Fruit fly (Drosophila melanogaster) whole organism, embryonic: ENCODE data around the gene Gorab.

Experiments used
- Atf3 ChIP-seq: fragments of 200-800 bp; sonication (Bioruptor generic); optimal IDR thresholded peaks from 3 replicates; lab custom pipeline; 2016; ENCODE audit warnings: missing biosample characterization, missing genetic modification characterization
- Bgb ChIP-seq: fragments of 200-800 bp; sonication (Bioruptor generic); IDR thresholded peaks from 2 replicates; pipeline ENCODE4 v1.3.6; 2022; ENCODE audit warnings: missing biosample characterization, missing genetic modification characterization; ENCODE audit not compliant: partially characterized antibody
- Blimp-1 ChIP-seq: fragments of 200-800 bp; sonication (Bioruptor generic); optimal IDR thresholded peaks from 3 replicates; lab custom pipeline; 2018; ENCODE audit warnings: missing biosample characterization, missing genetic modification characterization, mild to moderate bottlenecking, moderate library complexity, missing genetic modification reagents
- CG10147 ChIP-seq: fragments of 200-800 bp; sonication (Bioruptor generic); optimal IDR thresholded peaks from 2 replicates; lab custom pipeline; 2019; ENCODE audit warnings: missing biosample characterization, mild to moderate bottlenecking, missing genetic modification characterization, moderate library complexity
- CG10543 ChIP-seq: fragments of 200-800 bp; sonication (Bioruptor generic); optimal IDR thresholded peaks from 3 replicates; lab custom pipeline; 2017; ENCODE audit warnings: missing biosample characterization, mild to moderate bottlenecking, missing genetic modification characterization, moderate library complexity
- CG11093 ChIP-seq: fragments of 200-800 bp; sonication (Bioruptor generic); IDR thresholded peaks from 3 replicates; pipeline ENCODE4 v1.3.6; 2022; ENCODE audit warnings: missing biosample characterization, missing genetic modification characterization
- CG11504 ChIP-seq: fragments of 200-800 bp; sonication (Bioruptor generic); optimal IDR thresholded peaks from 3 replicates; lab custom pipeline; 2019; ENCODE audit warnings: missing biosample characterization, mild to moderate bottlenecking, missing genetic modification characterization, moderate library complexity
- CG11696 ChIP-seq: fragments of 200-800 bp; sonication (Bioruptor generic); IDR thresholded peaks from 2 replicates; pipeline ENCODE4 v1.3.6; 2022; ENCODE audit warnings: missing biosample characterization, missing genetic modification characterization
- CG12071 ChIP-seq: fragments of 200-800 bp; sonication (Bioruptor generic); optimal IDR thresholded peaks from 3 replicates; lab custom pipeline; 2018; ENCODE audit warnings: missing biosample characterization, mild to moderate bottlenecking, missing genetic modification characterization
- CG12299 ChIP-seq: fragments of 200-800 bp; sonication (Bioruptor generic); optimal IDR thresholded peaks from 2 replicates; lab custom pipeline; 2018; ENCODE audit warnings: missing biosample characterization, mild to moderate bottlenecking, missing genetic modification characterization
- CG12391 ChIP-seq: fragments of 200-800 bp; sonication (Bioruptor generic); optimal IDR thresholded peaks from 3 replicates; lab custom pipeline; 2018; ENCODE audit warnings: missing biosample characterization, mild to moderate bottlenecking, missing genetic modification characterization, moderate library complexity
- CG12769 ChIP-seq: fragments of 200-800 bp; sonication (Bioruptor generic); optimal IDR thresholded peaks from 2 replicates; lab custom pipeline; 2019; ENCODE audit warnings: missing biosample characterization, mild to moderate bottlenecking, missing genetic modification characterization, moderate library complexity
- CG13123 ChIP-seq: fragments of 200-800 bp; sonication (Bioruptor generic); optimal IDR thresholded peaks from 2 replicates; lab custom pipeline; 2016; ENCODE audit warnings: missing biosample characterization, missing genetic modification characterization
- CG15011 ChIP-seq: fragments of 200-800 bp; sonication (Bioruptor generic); optimal IDR thresholded peaks from 3 replicates; lab custom pipeline; 2018; ENCODE audit warnings: missing biosample characterization, mild to moderate bottlenecking, missing genetic modification characterization
- CG1647 ChIP-seq: fragments of 200-800 bp; sonication (Bioruptor generic); optimal IDR thresholded peaks from 3 replicates; lab custom pipeline; 2016; ENCODE audit warnings: missing biosample characterization, missing genetic modification characterization
- CG17568 ChIP-seq: fragments of 200-800 bp; sonication (Bioruptor generic); optimal IDR thresholded peaks from 2 replicates; lab custom pipeline; 2018; ENCODE audit warnings: missing biosample characterization, mild to moderate bottlenecking, missing genetic modification characterization, moderate library complexity
- CG1832 ChIP-seq: fragments of 200-800 bp; sonication (Bioruptor generic); optimal IDR thresholded peaks from 2 replicates; lab custom pipeline; 2017; ENCODE audit warnings: missing biosample characterization, mild to moderate bottlenecking, missing genetic modification characterization, inconsistent platforms
- CG30403 ChIP-seq: fragments of 200-800 bp; sonication (Bioruptor generic); optimal IDR thresholded peaks from 3 replicates; lab custom pipeline; 2016; ENCODE audit warnings: missing biosample characterization, missing genetic modification characterization
- CG33213 ChIP-seq: fragments of 200-800 bp; sonication (Bioruptor generic); optimal IDR thresholded peaks from 3 replicates; lab custom pipeline; 2016; ENCODE audit warnings: missing biosample characterization, missing genetic modification characterization
- CG4282 ChIP-seq: fragments of 200-800 bp; sonication (Bioruptor generic); optimal IDR thresholded peaks from 2 replicates; lab custom pipeline; 2016; ENCODE audit warnings: missing biosample characterization, missing genetic modification characterization
- CG4730 ChIP-seq: fragments of 200-800 bp; sonication (Bioruptor generic); IDR thresholded peaks from 2 replicates; pipeline ENCODE4 v1.3.6; 2022; ENCODE audit warnings: missing biosample characterization, missing genetic modification characterization
- CG6854 ChIP-seq: fragments of 200-800 bp; sonication (Bioruptor generic); optimal IDR thresholded peaks from 3 replicates; lab custom pipeline; 2017; ENCODE audit warnings: missing biosample characterization, mild to moderate bottlenecking, missing genetic modification characterization
- Camta ChIP-seq: fragments of 200-800 bp; sonication (Bioruptor generic); optimal IDR thresholded peaks from 2 replicates; lab custom pipeline; 2016; ENCODE audit warnings: missing biosample characterization, missing genetic modification characterization
- CoRest ChIP-seq: fragments of 200-800 bp; sonication (Bioruptor generic); optimal IDR thresholded peaks from 3 replicates; lab custom pipeline; 2018; ENCODE audit warnings: missing biosample characterization, mild to moderate bottlenecking, missing genetic modification characterization, moderate library complexity
- H2.0 ChIP-seq: fragments of 200-800 bp; sonication (Bioruptor generic); IDR thresholded peaks from 2 replicates; pipeline ENCODE4 v1.3.6; 2022; ENCODE audit warnings: missing biosample characterization, missing genetic modification characterization
- Hr51 ChIP-seq, 2 experiments: fragments of 200-800 bp; sonication (Bioruptor generic); optimal IDR thresholded peaks; 2 replicates in 1 of 2; 3 replicates in 1 of 2; lab custom pipeline; 2016 to 2018; ENCODE audit warnings: missing biosample characterization in 2 of 2, missing genetic modification characterization in 2 of 2, mild to moderate bottlenecking in 1 of 2, moderate library complexity in 1 of 2
- MTF-1 ChIP-seq: fragments of 200-800 bp; sonication (Bioruptor generic); optimal IDR thresholded peaks from 2 replicates; lab custom pipeline; 2018; ENCODE audit warnings: missing biosample characterization, mild to moderate bottlenecking, missing genetic modification characterization, borderline replicate concordance
- NC2β ChIP-seq: fragments of 200-800 bp; sonication (Bioruptor generic); optimal IDR thresholded peaks from 2 replicates; lab custom pipeline; 2016; ENCODE audit warnings: missing biosample characterization, missing genetic modification characterization
- Nf-YC ChIP-seq: fragments of 200-800 bp; optimal IDR thresholded peaks from 3 replicates; lab custom pipeline; 2019; ENCODE audit warnings: missing biosample characterization, mild to moderate bottlenecking, missing genetic modification characterization, moderate library complexity
- Scr ChIP-seq: fragments of 200-800 bp; sonication (Bioruptor generic); IDR thresholded peaks from 2 replicates; pipeline ENCODE4 v1.3.6; 2022; ENCODE audit warnings: missing biosample characterization, missing genetic modification characterization; ENCODE audit not compliant: partially characterized antibody
- Tbp ChIP-seq: fragments of >200 bp; optimal IDR thresholded peaks from 2 replicates; lab custom pipeline; 2018; ENCODE audit warnings: missing biosample characterization, missing genetic modification characterization
- ase ChIP-seq: fragments of 200-800 bp; sonication (Bioruptor generic); IDR thresholded peaks from 3 replicates; pipeline ENCODE4 v1.3.6; 2022; ENCODE audit warnings: missing biosample characterization, missing genetic modification characterization
- az2 ChIP-seq: fragments of 200-800 bp; sonication (Bioruptor generic); optimal IDR thresholded peaks from 3 replicates; lab custom pipeline; 2016; ENCODE audit warnings: missing biosample characterization, missing genetic modification characterization
- gce ChIP-seq: fragments of 200-800 bp; sonication (Bioruptor generic); IDR thresholded peaks from 3 replicates; pipeline ENCODE4 v1.3.6; 2022; ENCODE audit warnings: missing biosample characterization, missing genetic modification characterization
- jing ChIP-seq: fragments of 200-800 bp; sonication (Bioruptor generic); optimal IDR thresholded peaks from 2 replicates; lab custom pipeline; 2018; ENCODE audit warnings: missing biosample characterization, mild to moderate bottlenecking, missing genetic modification characterization
- kay ChIP-seq: fragments of 200-800 bp; sonication (Bioruptor generic); optimal IDR thresholded peaks from 2 replicates; lab custom pipeline; 2016; ENCODE audit warnings: missing biosample characterization, missing genetic modification characterization
- lbe ChIP-seq: fragments of 200-800 bp; sonication (Bioruptor generic); optimal IDR thresholded peaks from 2 replicates; lab custom pipeline; 2016; ENCODE audit warnings: missing biosample characterization, mild to moderate bottlenecking, missing genetic modification characterization
- odd ChIP-seq: fragments of 200-800 bp; sonication (Bioruptor generic); optimal IDR thresholded peaks from 2 replicates; lab custom pipeline; 2017; ENCODE audit warnings: missing biosample characterization, mild to moderate bottlenecking, missing genetic modification characterization
- org-1 ChIP-seq: fragments of 200-800 bp; sonication (Bioruptor generic); optimal IDR thresholded peaks from 2 replicates; lab custom pipeline; 2017; ENCODE audit warnings: missing biosample characterization, missing genetic modification characterization
- otp ChIP-seq: fragments of 200-800 bp; sonication (Bioruptor generic); IDR thresholded peaks from 3 replicates; pipeline ENCODE4, ENCODE4 v1.3.6; 2022; ENCODE audit warnings: missing biosample characterization, missing genetic modification characterization
- pnt ChIP-seq: fragments of 200-800 bp; sonication (Bioruptor generic); optimal IDR thresholded peaks from 3 replicates; lab custom pipeline; 2016; ENCODE audit warnings: missing biosample characterization, missing genetic modification characterization
- salm ChIP-seq: fragments of 200-800 bp; sonication (Bioruptor generic); optimal IDR thresholded peaks from 2 replicates; lab custom pipeline; 2018; ENCODE audit warnings: missing biosample characterization, mild to moderate bottlenecking, missing genetic modification characterization
- seq ChIP-seq: fragments of 200-800 bp; sonication (Bioruptor generic); IDR thresholded peaks from 2 replicates; pipeline ENCODE4 v1.3.6; 2022; ENCODE audit warnings: missing biosample characterization, missing genetic modification characterization
- slp2 ChIP-seq: fragments of 200-800 bp; sonication (Bioruptor generic); optimal IDR thresholded peaks from 2 replicates; lab custom pipeline; 2016; ENCODE audit warnings: missing biosample characterization, missing genetic modification characterization
- ssp ChIP-seq: fragments of 200-800 bp; sonication (Bioruptor generic); IDR thresholded peaks from 2 replicates; pipeline ENCODE4 v1.3.6; 2022; ENCODE audit warnings: missing biosample characterization, missing genetic modification characterization
- tin ChIP-seq: fragments of 200-800 bp; sonication (Bioruptor generic); optimal IDR thresholded peaks from 3 replicates; lab custom pipeline; 2016; ENCODE audit warnings: missing biosample characterization, missing genetic modification characterization
- tll ChIP-seq, 2 experiments: fragments of 200-800 bp in 1 of 2; fragments of >200 bp in 1 of 2; sonication (Bioruptor generic) in 1 of 2; optimal IDR thresholded peaks; 2 replicates each; lab custom pipeline; 2017 to 2019; ENCODE audit warnings: missing biosample characterization in 2 of 2, missing genetic modification characterization in 2 of 2, mild to moderate bottlenecking in 1 of 2, moderate library complexity in 1 of 2
- z ChIP-seq: fragments of 200-800 bp; sonication (Bioruptor generic); IDR thresholded peaks from 3 replicates; pipeline ENCODE4 v1.3.6; 2022; ENCODE audit warnings: missing biosample characterization, missing genetic modification characterization

Gene Gorab

dm6 chr3L:17415967-17416749 is 12.5 kb downstream of the Gorab start (continued):
- TF ChIP-seq CG12391 (tag; lab: Kevin White, UChicago): peak; percentile 67
- no peak for TF ChIP-seq Camta (GFP tag; lab: Kevin White, UChicago)
- peak; percentile 39 for TF ChIP-seq CG30403 (GFP tag; lab: Kevin White, UChicago)
- TF ChIP-seq org-1 (GFP tag; lab: Kevin White, UChicago): peak; percentile 36
- peak; percentile 29 for TF ChIP-seq az2 (GFP tag; lab: Kevin White, UChicago)
- no peak for TF ChIP-seq Scr (GFP tag; lab: Robert Waterston, UW)
- no peak for TF ChIP-seq H2.0
- TF ChIP-seq Nf-YC (tag; lab: Kevin White, UChicago): no peak
- 0 out of 3 replicates have a peak, but pooled peaks have one; percentile 20 for TF ChIP-seq otp (GFP tag; lab: Robert Waterston, UW)
- peak; percentile 7 for TF ChIP-seq Blimp-1 (GFP tag; lab: Kevin White, UChicago)
- TF ChIP-seq CG10543 (GFP tag; lab: Kevin White, UChicago): no peak
- peak; percentile 46 for TF ChIP-seq pnt (GFP tag; lab: Kevin White, UChicago)
- TF ChIP-seq ssp (GFP tag; lab: Robert Waterston, UW): no peak
- TF ChIP-seq CG12769 (tag; lab: Kevin White, UChicago): peak; percentile 49
- TF ChIP-seq CG33213 (GFP tag; lab: Kevin White, UChicago): peak; percentile 14
- no peak for TF ChIP-seq ase
- TF ChIP-seq lbe (GFP tag; lab: Kevin White, UChicago): no peak
- peak; percentile 33 for TF ChIP-seq CG17568 (GFP tag; lab: Kevin White, UChicago)
- TF ChIP-seq Atf3: no peak
- no peak for TF ChIP-seq jing (GFP tag; lab: Kevin White, UChicago)
- TF ChIP-seq NC2β (GFP tag; lab: Kevin White, UChicago): peak; percentile 76
- TF ChIP-seq CG11696 (GFP tag; lab: Robert Waterston, UW): no peak
- TF ChIP-seq CG11504 (tag; lab: Kevin White, UChicago): peak; percentile 5
- no peak for TF ChIP-seq CG1832 (GFP tag; lab: Kevin White, UChicago)
- no peak for TF ChIP-seq CG4730
- no peak for TF ChIP-seq z
- TF ChIP-seq CG4282: no peak
- TF ChIP-seq slp2 (GFP tag; lab: Kevin White, UChicago): peak; percentile 7
- no peak for TF ChIP-seq seq (GFP tag; lab: Robert Waterston, UW)
- peak; percentile 24 for TF ChIP-seq MTF-1
- TF ChIP-seq Tbp (GFP tag; lab: Kevin White, UChicago): no peak
- TF ChIP-seq odd: peak; percentile 4
- no peak for TF ChIP-seq CG12299 (tag; lab: Kevin White, UChicago)
- peak in 1 of 2 experiments; percentile 98 for TF ChIP-seq tll (GFP tag; optimal IDR thresholded peaks at IDR 0.05; lab: Kevin White, UChicago)
- peak; percentile 3 for TF ChIP-seq kay (GFP tag; lab: Kevin White, UChicago)
- no peak for TF ChIP-seq CG1647 (GFP tag; lab: Kevin White, UChicago)
- no peak for TF ChIP-seq gce (GFP tag; lab: Robert Waterston, UW)
- TF ChIP-seq CG13123 (GFP tag; lab: Kevin White, UChicago): no peak
- TF ChIP-seq CG12071 (GFP tag; lab: Kevin White, UChicago): no peak
- TF ChIP-seq Bgb (GFP tag; lab: Robert Waterston, UW): no peak
- peak; percentile 31 for TF ChIP-seq tin (GFP tag; lab: Kevin White, UChicago)
- peak; percentile 47 for TF ChIP-seq CoRest (tag; lab: Kevin White, UChicago)
- peak in 1 of 2 experiments; percentile 43 for TF ChIP-seq Hr51 (GFP tag; optimal IDR thresholded peaks at IDR 0.05; lab: Kevin White, UChicago)
- no peak for TF ChIP-seq CG6854
- TF ChIP-seq CG10147 (GFP tag; lab: Kevin White, UChicago): peak; percentile 2
- TF ChIP-seq CG15011 (GFP tag; lab: Kevin White, UChicago): no peak
- TF ChIP-seq CG11093 (GFP tag; lab: Robert Waterston, UW): no peak
- TF ChIP-seq salm: no peak
